Worm (Caenorhabditis elegans) whole organism, early embryonic: ENCODE results near the gene C14C11.1.
"Not testable (repeated sequence)": the region's sequence is repeated elsewhere in the genome, so short reads cannot be mapped to it uniquely, and the experiment has no call there.

Experiments used
- B0310.2 ChIP-seq: sonication (generic microtip); optimal IDR thresholded peaks from 2 replicates; lab custom pipeline; 2016; ENCODE audit warnings: mild to moderate bottlenecking, missing genetic modification characterization, missing compliant biosample characterization
- F13C5.2 ChIP-seq: sonication (generic microtip); optimal IDR thresholded peaks from 2 replicates; lab custom pipeline; 2017; ENCODE audit warnings: mild to moderate bottlenecking, missing genetic modification characterization, inconsistent platforms, missing compliant biosample characterization
- aly-1 ChIP-seq: sonication (generic microtip); optimal IDR thresholded peaks from 2 replicates; lab custom pipeline; 2016; ENCODE audit warnings: missing genetic modification characterization, missing compliant biosample characterization
- ama-1 ChIP-seq: fragments of 150-350 bp; optimal IDR thresholded peaks from 2 replicates; lab custom pipeline; 2014
- ceh-13 ChIP-seq: fragments of 200-800 bp; sonication (Bioruptor generic); optimal IDR thresholded peaks from 2 replicates; lab custom pipeline; 2018; ENCODE audit warnings: mild to moderate bottlenecking, missing genetic modification characterization, missing compliant biosample characterization
- ceh-36 ChIP-seq: sonication (generic microtip); optimal IDR thresholded peaks from 2 replicates; lab custom pipeline; 2016; ENCODE audit warnings: missing genetic modification characterization, inconsistent platforms, missing compliant biosample characterization
- ets-7 ChIP-seq: sonication (generic microtip); optimal IDR thresholded peaks from 2 replicates; lab custom pipeline; 2016; ENCODE audit warnings: missing genotype, missing genetic modification characterization, missing compliant biosample characterization
- flt-1 ChIP-seq: fragments of 200-800 bp; sonication (Bioruptor generic); IDR thresholded peaks from 2 replicates; pipeline ENCODE4 v1.3.6; 2022; ENCODE audit warnings: missing genetic modification characterization, missing compliant biosample characterization
- hmbx-1 ChIP-seq: sonication (generic microtip); optimal IDR thresholded peaks from 2 replicates; lab custom pipeline; 2016; ENCODE audit warnings: mild to moderate bottlenecking, missing genetic modification characterization, missing compliant biosample characterization
- hmg-4 ChIP-seq: fragments of 200-800 bp; sonication (Bioruptor generic); optimal IDR thresholded peaks from 2 replicates; lab custom pipeline; 2018; ENCODE audit warnings: mild to moderate bottlenecking, missing genetic modification characterization, missing compliant biosample characterization
- hnd-1 ChIP-seq: sonication (generic microtip); optimal IDR thresholded peaks from 2 replicates; lab custom pipeline; 2016; ENCODE audit warnings: missing genetic modification characterization, missing compliant biosample characterization
- pes-1 ChIP-seq: fragments of 200-800 bp; sonication (Bioruptor generic); IDR thresholded peaks from 2 replicates; pipeline ENCODE4 v1.3.6; 2022; ENCODE audit warnings: missing genetic modification reagents, missing genetic modification characterization, missing compliant biosample characterization
- scrt-1 ChIP-seq: fragments of 200-800 bp; sonication (Bioruptor generic); IDR thresholded peaks from 2 replicates; pipeline ENCODE4 v1.3.6; 2022; ENCODE audit warnings: missing genetic modification characterization, missing compliant biosample characterization
- sea-1 ChIP-seq: fragments of 200-800 bp; sonication (Bioruptor generic); conservative IDR thresholded peaks from 2 replicates; pipeline ENCODE4 v1.3.6; 2022; ENCODE audit warnings: missing genetic modification characterization, missing compliant biosample characterization
- tbx-11 ChIP-seq: fragments of 200-800 bp; sonication (Bioruptor generic); IDR thresholded peaks from 2 replicates; pipeline ENCODE4 v1.3.6; 2022; ENCODE audit warnings: missing genetic modification characterization, missing compliant biosample characterization
- tbx-37 ChIP-seq: fragments of 200-800 bp; sonication (Bioruptor generic); conservative IDR thresholded peaks from 2 replicates; pipeline ENCODE4 v1.3.6; 2022; ENCODE audit warnings: missing genetic modification reagents, missing genetic modification characterization, missing compliant biosample characterization
- tra-4 ChIP-seq: sonication (generic microtip); optimal IDR thresholded peaks from 2 replicates; lab custom pipeline; 2017; ENCODE audit warnings: missing genetic modification characterization, missing compliant biosample characterization

Gene C14C11.1

ce11 chrV:5663317-5663716, at the start of gene C14C11.1:
C14C11.1 (plus strand) TSS chrV:5663617.
- not testable (repeated sequence) for TF ChIP-seq ceh-13 (GFP tag; lab: Kevin White, UChicago); ama-1 (lab: Kevin White, UChicago); sea-1 (GFP tag; lab: Robert Waterston, UW)

- TF ChIP-seq hmbx-1 (tag; lab: Kevin White, UChicago), result no peak
These were observed 48.7 kb upstream of the C14C11.1 start, which contains the start of gene M03E7.3 for ce11 chrV:5614724-5615123. M03E7.3 (plus strand) TSS chrV:5615024.

ce11 chrV:5617301-5617700, 46.1 kb upstream of the C14C11.1 start, which contains the start of gene M03E7.2:
M03E7.2 (plus strand) TSS chrV:5617601.
- TF ChIP-seq aly-1, result no peak
- no peak for TF ChIP-seq hmg-4
- no peak for TF ChIP-seq tbx-11 (GFP tag; lab: Robert Waterston, UW)
- TF ChIP-seq hnd-1 (tag; lab: Kevin White, UChicago), result no peak
- TF ChIP-seq B0310.2 (tag; lab: Kevin White, UChicago), result no peak
- no peak for TF ChIP-seq hmbx-1 (tag; lab: Kevin White, UChicago)
- TF ChIP-seq scrt-1 (GFP tag; lab: Robert Waterston, UW), result no peak
- no peak for TF ChIP-seq pes-1 (GFP tag; lab: Robert Waterston, UW)
- no peak for TF ChIP-seq tra-4
- no peak for TF ChIP-seq F13C5.2
- TF ChIP-seq sea-1 (GFP tag; lab: Robert Waterston, UW), result no peak
- no peak for TF ChIP-seq ceh-13 (GFP tag; lab: Kevin White, UChicago)
- TF ChIP-seq flt-1 (GFP tag; lab: Robert Waterston, UW), result no peak
- no peak for TF ChIP-seq tbx-37 (GFP tag; lab: Robert Waterston, UW)
- no peak for TF ChIP-seq ama-1 (lab: Kevin White, UChicago)
- TF ChIP-seq ceh-36 (tag; lab: Kevin White, UChicago), result no peak
- TF ChIP-seq ets-7 (tag; lab: Kevin White, UChicago), result no peak

ce11 chrV:5619372-5619771, 44.0 kb upstream of the C14C11.1 start:
- TF ChIP-seq scrt-1 (GFP tag; lab: Robert Waterston, UW) (no peak), ceh-13 (GFP tag; lab: Kevin White, UChicago) (no peak), hnd-1 (tag; lab: Kevin White, UChicago) (no peak), tra-4 (no peak), tbx-37 (GFP tag; lab: Robert Waterston, UW) (no peak), aly-1 (no peak)

- TF ChIP-seq aly-1 (no peak), scrt-1 (GFP tag; lab: Robert Waterston, UW) (no peak), hnd-1 (tag; lab: Kevin White, UChicago) (no peak), pes-1 (GFP tag; lab: Robert Waterston, UW) (no peak), B0310.2 (tag; lab: Kevin White, UChicago) (no peak), hmbx-1 (tag; lab: Kevin White, UChicago) (no peak), ceh-13 (GFP tag; lab: Kevin White, UChicago) (no peak), sea-1 (GFP tag; lab: Robert Waterston, UW) (no peak), tra-4 (no peak), tbx-37 (GFP tag; lab: Robert Waterston, UW) (no peak), flt-1 (GFP tag; lab: Robert Waterston, UW) (no peak), hmg-4 (no peak), ets-7 (tag; lab: Kevin White, UChicago) (no peak), F13C5.2 (no peak), ama-1 (lab: Kevin White, UChicago) (no peak), ceh-36 (tag; lab: Kevin White, UChicago) (no peak), tbx-11 (GFP tag; lab: Robert Waterston, UW) (no peak)
These were observed 43.4 kb upstream of the C14C11.1 start, which contains the start of gene memb-2 for ce11 chrV:5620040-5620439. memb-2 (minus strand) TSS chrV:5620140.

- TF ChIP-seq hmg-4, result no peak
- no peak for TF ChIP-seq tbx-37 (GFP tag; lab: Robert Waterston, UW)
- TF ChIP-seq hnd-1 (tag; lab: Kevin White, UChicago), result no peak
- no peak for TF ChIP-seq tbx-11 (GFP tag; lab: Robert Waterston, UW)
- no peak for TF ChIP-seq F13C5.2
- TF ChIP-seq hmbx-1 (tag; lab: Kevin White, UChicago), result no peak
- TF ChIP-seq ama-1 (lab: Kevin White, UChicago), result no peak
- no peak for TF ChIP-seq sea-1 (GFP tag; lab: Robert Waterston, UW)
- TF ChIP-seq tra-4, result no peak
- TF ChIP-seq ceh-36 (tag; lab: Kevin White, UChicago), result no peak
- no peak for TF ChIP-seq flt-1 (GFP tag; lab: Robert Waterston, UW)
- TF ChIP-seq B0310.2 (tag; lab: Kevin White, UChicago), result no peak
- no peak for TF ChIP-seq ceh-13 (GFP tag; lab: Kevin White, UChicago)
- no peak for TF ChIP-seq aly-1
- no peak for TF ChIP-seq pes-1 (GFP tag; lab: Robert Waterston, UW)
These were observed 42.0 kb upstream of the C14C11.1 start, which contains the start of gene M03E7.1 for ce11 chrV:5621390-5621789. M03E7.1 (plus strand) TSS chrV:5621690.

- no peak for TF ChIP-seq F13C5.2
- TF ChIP-seq hmbx-1 (tag; lab: Kevin White, UChicago), result no peak
- TF ChIP-seq ceh-13 (GFP tag; lab: Kevin White, UChicago), result no peak
- TF ChIP-seq B0310.2 (tag; lab: Kevin White, UChicago), result no peak
- no peak for TF ChIP-seq hmg-4
- TF ChIP-seq flt-1 (GFP tag; lab: Robert Waterston, UW), result no peak
- TF ChIP-seq tra-4, result no peak
- no peak for TF ChIP-seq pes-1 (GFP tag; lab: Robert Waterston, UW)
- TF ChIP-seq tbx-37 (GFP tag; lab: Robert Waterston, UW), result no peak
- no peak for TF ChIP-seq tbx-11 (GFP tag; lab: Robert Waterston, UW)
- TF ChIP-seq sea-1 (GFP tag; lab: Robert Waterston, UW), result no peak
These were observed 35.4 kb upstream of the C14C11.1 start for ce11 chrV:5628014-5628413.

- TF ChIP-seq F13C5.2 (no peak), pes-1 (GFP tag; lab: Robert Waterston, UW) (no peak), tbx-37 (GFP tag; lab: Robert Waterston, UW) (no peak), ets-7 (tag; lab: Kevin White, UChicago) (no peak), B0310.2 (tag; lab: Kevin White, UChicago) (no peak), hmbx-1 (tag; lab: Kevin White, UChicago) (no peak), flt-1 (GFP tag; lab: Robert Waterston, UW) (no peak), hmg-4 (no peak), tbx-11 (GFP tag; lab: Robert Waterston, UW) (no peak), ama-1 (lab: Kevin White, UChicago) (no peak), scrt-1 (GFP tag; lab: Robert Waterston, UW) (no peak), aly-1 (no peak), ceh-36 (tag; lab: Kevin White, UChicago) (no peak), hnd-1 (tag; lab: Kevin White, UChicago) (no peak), ceh-13 (GFP tag; lab: Kevin White, UChicago) (no peak), sea-1 (GFP tag; lab: Robert Waterston, UW) (no peak)
These were observed 32.6 kb upstream of the C14C11.1 start, which contains the start of gene acy-4 for ce11 chrV:5630792-5631191. acy-4 (minus strand) TSS chrV:5630892.
